Fruit fly (Drosophila melanogaster) whole organism: ENCODE measurements around the gene Prosbeta2.

ENCODE experiments used
- CG8478 ChIP-seq: fragments of >200 bp; optimal IDR thresholded peaks from 2 replicates; lab custom pipeline; 2018; ENCODE audit warnings: inconsistent platforms
- Dll ChIP-seq: fragments of >200 bp; optimal IDR thresholded peaks from 2 replicates; lab custom pipeline; 2017
- EcR ChIP-seq, 2 experiments: fragments of >200 bp; optimal IDR thresholded peaks; 2 replicates each; lab custom pipeline; 2017; ENCODE audit warnings: missing biosample characterization in 2 of 2, missing genetic modification characterization in 2 of 2, missing genetic modification reagents in 2 of 2
- pan ChIP-seq: fragments of >200 bp; optimal IDR thresholded peaks from 2 replicates; lab custom pipeline; 2017
- psq ChIP-seq: fragments of >200 bp; optimal IDR thresholded peaks from 2 replicates; lab custom pipeline; 2017
- usp ChIP-seq: fragments of >200 bp; optimal IDR thresholded peaks from 2 replicates; lab custom pipeline; 2017; ENCODE audit warnings: missing biosample characterization, missing genetic modification characterization, mixed read lengths

DNA sequence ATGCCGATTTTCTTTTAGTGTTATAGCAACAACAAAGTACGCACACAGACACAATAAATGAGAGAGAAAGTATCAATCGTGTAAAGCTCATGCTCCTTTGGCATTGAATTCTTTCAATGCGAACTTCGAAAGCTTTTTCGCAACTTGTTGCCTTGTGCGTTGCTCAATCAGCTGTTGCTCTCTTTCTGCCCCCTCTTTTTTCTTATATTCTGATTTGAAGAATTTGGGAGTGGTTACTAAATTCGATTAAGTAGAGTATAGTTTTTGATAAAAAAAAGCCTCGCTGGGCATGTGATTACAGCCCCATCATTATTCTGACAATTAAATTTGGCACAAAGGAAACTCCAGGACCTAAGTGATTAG is 34.9 kb downstream of the Prosbeta2 start:
- TF ChIP-seq usp (no peak), CG8478 (no peak), pan (lab: Kevin White, UChicago) (no peak), psq (lab: Kevin White, UChicago) (no peak), EcR (GFP tag; optimal IDR thresholded peaks at IDR 0.05; lab: Kevin White, UChicago) (no peak), Dll (lab: Kevin White, UChicago) (no peak)
